Worm (Caenorhabditis elegans) whole organism, L1 larva: ENCODE data around the gene srh-265.

ENCODE experiments used
- F16B12.6 ChIP-seq: fragments of 150-350 bp; optimal IDR thresholded peaks from 2 replicates; lab custom pipeline; 2014; ENCODE audit warnings: missing biosample characterization, missing genetic modification characterization
- Y116A8C.19 ChIP-seq: sonication (generic microtip); optimal IDR thresholded peaks from 2 replicates; lab custom pipeline; 2016; ENCODE audit warnings: missing compliant biosample characterization, missing genetic modification characterization, borderline replicate concordance
- alr-1 ChIP-seq: fragments of 200-800 bp; sonication (Bioruptor generic); optimal IDR thresholded peaks from 2 replicates; lab custom pipeline; 2018; ENCODE audit warnings: borderline replicate concordance, mild to moderate bottlenecking, missing genetic modification characterization, missing compliant biosample characterization
- ceh-8 ChIP-seq: fragments of 200-800 bp; sonication (Bioruptor generic); optimal IDR thresholded peaks from 2 replicates; lab custom pipeline; 2018; ENCODE audit warnings: mild to moderate bottlenecking, missing genetic modification characterization, moderate library complexity, missing compliant biosample characterization
- ceh-82 ChIP-seq, 3 experiments: fragments of 150-350 bp in 1 of 3; sonication (generic microtip) in 2 of 3; optimal IDR thresholded peaks; 2 replicates each; lab custom pipeline; 2014 to 2017; ENCODE audit warnings: missing biosample characterization in 3 of 3, missing genetic modification characterization in 3 of 3
- ceh-88 ChIP-seq: fragments of 200-800 bp; sonication (Bioruptor generic); IDR thresholded peaks from 2 replicates; pipeline ENCODE4 v1.3.6; 2022; ENCODE audit warnings: missing genetic modification characterization, missing compliant biosample characterization
- ceh-90 ChIP-seq: sonication (generic microtip); optimal IDR thresholded peaks from 2 replicates; lab custom pipeline; 2016; ENCODE audit warnings: missing genetic modification characterization, missing compliant biosample characterization
- ces-1 ChIP-seq: fragments of 150-350 bp; optimal IDR thresholded peaks from 2 replicates; lab custom pipeline; 2014; ENCODE audit warnings: missing biosample characterization, missing genetic modification reagents, missing genetic modification characterization
- dsc-1 ChIP-seq: sonication (generic microtip); optimal IDR thresholded peaks from 2 replicates; lab custom pipeline; 2016; ENCODE audit warnings: mild to moderate bottlenecking, missing genetic modification characterization, missing compliant biosample characterization
- efl-1 ChIP-seq, 4 experiments: fragments of 150-350 bp; optimal IDR thresholded peaks in 3 of 4; peaks in 1 of 4; 1 replicate in 1 of 4; 2 replicates in 3 of 4; lab custom pipeline; 2014; ENCODE audit warnings: missing biosample characterization in 2 of 4, missing genetic modification characterization in 2 of 4, missing genetic modification reagents in 2 of 4
- egl-13 ChIP-seq: sonication (generic microtip); optimal IDR thresholded peaks from 2 replicates; lab custom pipeline; 2016; ENCODE audit warnings: missing genotype, missing genetic modification reagents, missing genetic modification characterization, missing compliant biosample characterization
- elt-2 ChIP-seq: sonication (generic microtip); optimal IDR thresholded peaks from 2 replicates; lab custom pipeline; 2016; ENCODE audit warnings: missing genetic modification characterization, mild to moderate bottlenecking, inconsistent platforms, missing compliant biosample characterization, missing genetic modification reagents
- elt-3 ChIP-seq, 6 experiments: fragments of 150-350 bp in 1 of 6; sonication (generic microtip); optimal IDR thresholded peaks; 2 replicates each; lab custom pipeline; 2017 to 2018; ENCODE audit warnings: missing biosample characterization in 6 of 6, missing genetic modification characterization in 6 of 6, inconsistent platforms in 1 of 6
- ets-5 ChIP-seq: fragments of 200-800 bp; sonication (Bioruptor generic); IDR thresholded peaks from 2 replicates; pipeline ENCODE4 v1.3.6; 2022; ENCODE audit warnings: missing genetic modification characterization, missing compliant biosample characterization
- fkh-10 ChIP-seq: sonication (generic microtip); optimal IDR thresholded peaks from 2 replicates; lab custom pipeline; 2017; ENCODE audit warnings: missing biosample characterization, missing genetic modification reagents, missing genetic modification characterization
- fkh-8 ChIP-seq: sonication (generic microtip); optimal IDR thresholded peaks from 2 replicates; lab custom pipeline; 2016; ENCODE audit warnings: mild to moderate bottlenecking, missing genetic modification characterization, missing compliant biosample characterization
- fos-1 ChIP-seq: fragments of 150-350 bp; optimal IDR thresholded peaks from 2 replicates; lab custom pipeline; 2014; ENCODE audit warnings: missing biosample characterization, missing genetic modification characterization
- grh-1 ChIP-seq: fragments of 200-800 bp; sonication (Bioruptor generic); IDR thresholded peaks from 2 replicates; pipeline ENCODE4 v1.3.6; 2022; ENCODE audit warnings: missing genetic modification reagents, missing genetic modification characterization, missing compliant biosample characterization
- hlh-17 ChIP-seq: fragments of 200-800 bp; sonication (Bioruptor generic); optimal IDR thresholded peaks from 2 replicates; lab custom pipeline; 2018; ENCODE audit warnings: missing genetic modification characterization, mild to moderate bottlenecking, missing compliant biosample characterization, moderate library complexity, borderline replicate concordance
- hlh-4 ChIP-seq: sonication (generic microtip); optimal IDR thresholded peaks from 2 replicates; lab custom pipeline; 2016; ENCODE audit warnings: mild to moderate bottlenecking, missing genetic modification characterization, missing compliant biosample characterization
- irx-1 ChIP-seq: sonication (generic microtip); optimal IDR thresholded peaks from 2 replicates; lab custom pipeline; 2016; ENCODE audit warnings: missing genetic modification characterization, missing compliant biosample characterization
- isw-1 ChIP-seq: fragments of 200-800 bp; sonication (Bioruptor generic); IDR thresholded peaks from 2 replicates; pipeline ENCODE4 v1.3.6; 2022; ENCODE audit warnings: missing genetic modification characterization, missing compliant biosample characterization
- jun-1 ChIP-seq: fragments of 150-350 bp; optimal IDR thresholded peaks from 2 replicates; lab custom pipeline; 2014; ENCODE audit warnings: missing biosample characterization, missing genetic modification reagents, missing genetic modification characterization
- lin-14 ChIP-seq: fragments of 200-800 bp; sonication (Bioruptor generic); optimal IDR thresholded peaks from 2 replicates; lab custom pipeline; 2018; ENCODE audit warnings: mild to moderate bottlenecking, missing genetic modification characterization, moderate library complexity, missing compliant biosample characterization
- lin-39 ChIP-seq: fragments of 150-350 bp; optimal IDR thresholded peaks from 2 replicates; lab custom pipeline; 2014; ENCODE audit warnings: missing biosample characterization, missing genetic modification reagents, missing genetic modification characterization
- lsy-2 ChIP-seq, 2 experiments: fragments of 150-350 bp; optimal IDR thresholded peaks; 2 replicates each; lab custom pipeline; 2014; ENCODE audit warnings: missing biosample characterization in 2 of 2, missing genetic modification characterization in 2 of 2
- mab-9 ChIP-seq: fragments of 200-800 bp; sonication (Bioruptor generic); IDR thresholded peaks from 2 replicates; pipeline ENCODE4 v1.3.6; 2022; ENCODE audit warnings: missing genetic modification reagents, missing genetic modification characterization, missing compliant biosample characterization
- mef-2 ChIP-seq: fragments of 150-350 bp; optimal IDR thresholded peaks from 2 replicates; lab custom pipeline; 2014; ENCODE audit warnings: missing biosample characterization, missing genetic modification characterization
- mep-1 ChIP-seq: fragments of 150-350 bp; optimal IDR thresholded peaks from 2 replicates; lab custom pipeline; 2014; ENCODE audit warnings: missing biosample characterization, missing genetic modification characterization
- nhr-12 ChIP-seq: sonication (generic microtip); optimal IDR thresholded peaks from 2 replicates; lab custom pipeline; 2017; ENCODE audit warnings: missing biosample characterization, missing genetic modification characterization
- nhr-19 ChIP-seq: fragments of 200-800 bp; sonication (Bioruptor generic); conservative IDR thresholded peaks from 2 replicates; pipeline ENCODE4 v1.3.6; 2022; ENCODE audit warnings: missing genetic modification characterization, missing compliant biosample characterization
- nhr-237 ChIP-seq: fragments of 150-350 bp; optimal IDR thresholded peaks from 2 replicates; lab custom pipeline; 2014; ENCODE audit warnings: missing biosample characterization, missing genetic modification characterization
- nhr-71 ChIP-seq: sonication (generic microtip); optimal IDR thresholded peaks from 2 replicates; lab custom pipeline; 2016; ENCODE audit warnings: mild to moderate bottlenecking, missing genetic modification characterization, moderate library complexity, missing compliant biosample characterization
- nhr-76 ChIP-seq: sonication (generic microtip); optimal IDR thresholded peaks from 2 replicates; lab custom pipeline; 2017; ENCODE audit warnings: missing biosample characterization, missing genetic modification characterization
- nhr-77 ChIP-seq: fragments of 150-350 bp; optimal IDR thresholded peaks from 2 replicates; lab custom pipeline; 2014; ENCODE audit warnings: missing biosample characterization, missing genetic modification characterization
- nhr-90 ChIP-seq: sonication (generic microtip); optimal IDR thresholded peaks from 2 replicates; lab custom pipeline; 2016; ENCODE audit warnings: mild to moderate bottlenecking, missing genetic modification characterization, missing compliant biosample characterization; ENCODE audit not compliant: poor library complexity
- rnt-1 ChIP-seq: sonication (generic microtip); optimal IDR thresholded peaks from 2 replicates; lab custom pipeline; 2016; ENCODE audit warnings: mild to moderate bottlenecking, missing genetic modification characterization, moderate library complexity, missing compliant biosample characterization
- skn-1 ChIP-seq: fragments of 150-350 bp; optimal IDR thresholded peaks from 2 replicates; lab custom pipeline; 2014; ENCODE audit warnings: missing biosample characterization, missing genetic modification characterization
- snu-23 ChIP-seq: sonication (generic microtip); optimal IDR thresholded peaks from 2 replicates; lab custom pipeline; 2016; ENCODE audit warnings: missing genetic modification characterization, missing compliant biosample characterization
- sptf-1 ChIP-seq: fragments of 150-350 bp; optimal IDR thresholded peaks from 2 replicates; lab custom pipeline; 2014; ENCODE audit warnings: missing biosample characterization, missing genetic modification characterization
- swsn-7 ChIP-seq: sonication (generic microtip); optimal IDR thresholded peaks from 2 replicates; lab custom pipeline; 2016; ENCODE audit warnings: missing genetic modification characterization, missing compliant biosample characterization
- tlp-1 ChIP-seq: fragments of 150-350 bp; optimal IDR thresholded peaks from 2 replicates; lab custom pipeline; 2014; ENCODE audit warnings: missing biosample characterization, missing genetic modification characterization
- unc-130 ChIP-seq: fragments of 150-350 bp; optimal IDR thresholded peaks from 2 replicates; lab custom pipeline; 2017; ENCODE audit warnings: missing biosample characterization, missing genetic modification characterization, inconsistent platforms
- unc-30 ChIP-seq: sonication (generic microtip); optimal IDR thresholded peaks from 2 replicates; lab custom pipeline; 2017; ENCODE audit warnings: missing biosample characterization, missing genetic modification characterization
- unc-86 ChIP-seq: sonication (generic microtip); optimal IDR thresholded peaks from 2 replicates; lab custom pipeline; 2016; ENCODE audit warnings: missing genetic modification characterization, missing compliant biosample characterization
- unc-98 ChIP-seq: fragments of 200-800 bp; sonication (Bioruptor generic); IDR thresholded peaks from 2 replicates; pipeline ENCODE4 v1.3.6; 2022; ENCODE audit warnings: missing genetic modification characterization, missing compliant biosample characterization
- xbp-1 ChIP-seq: sonication (generic microtip); optimal IDR thresholded peaks from 2 replicates; lab custom pipeline; 2016; ENCODE audit warnings: missing genetic modification characterization, missing compliant biosample characterization
- zag-1 ChIP-seq: fragments of 150-350 bp; optimal IDR thresholded peaks from 2 replicates; lab custom pipeline; 2014; ENCODE audit warnings: missing biosample characterization, missing genetic modification characterization
- zip-4 ChIP-seq: fragments of 200-800 bp; sonication (Bioruptor generic); optimal IDR thresholded peaks from 2 replicates; lab custom pipeline; 2018; ENCODE audit warnings: mild to moderate bottlenecking, missing genetic modification characterization, moderate library complexity, missing compliant biosample characterization
- ztf-11 ChIP-seq, 2 experiments: sonication (generic microtip); optimal IDR thresholded peaks; 2 replicates each; lab custom pipeline; 2016 to 2017; ENCODE audit warnings: missing genetic modification characterization in 2 of 2, missing biosample characterization in 1 of 2, missing compliant biosample characterization in 1 of 2
- ztf-4 ChIP-seq: fragments of 150-350 bp; optimal IDR thresholded peaks from 2 replicates; lab custom pipeline; 2014; ENCODE audit warnings: missing biosample characterization, missing genetic modification characterization

srh-265 gene

DNA sequence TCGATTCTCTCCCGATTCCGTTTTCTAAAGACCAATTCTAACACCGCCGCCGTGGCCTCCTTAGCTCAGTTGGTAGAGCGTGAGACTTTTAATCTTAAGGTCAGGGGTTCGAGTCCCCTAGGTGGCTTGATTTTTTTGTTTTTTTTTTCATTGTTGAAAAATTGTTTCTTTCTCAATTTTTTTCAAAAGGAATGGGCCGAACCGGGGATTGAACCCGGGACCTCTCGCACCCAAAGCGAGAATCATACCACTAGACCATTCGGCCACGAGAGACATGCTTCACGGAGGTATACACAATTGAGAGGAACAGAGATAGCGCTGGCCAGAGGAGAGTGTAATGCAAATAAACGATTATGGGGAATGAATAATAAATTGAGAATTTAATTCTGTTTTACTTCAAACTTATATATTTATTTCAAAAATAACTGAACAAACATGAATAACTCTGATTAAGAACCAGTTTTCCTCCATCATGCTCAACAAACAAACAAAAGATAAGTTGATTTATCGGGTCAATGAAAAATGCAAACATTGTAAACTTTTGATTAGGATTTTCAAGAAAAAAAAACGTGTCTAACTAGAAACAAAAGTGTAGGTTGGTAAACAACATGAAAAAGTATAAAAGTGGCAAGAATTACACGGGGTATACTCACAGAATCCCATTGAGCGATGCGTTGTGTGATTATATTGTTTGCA is 49.1 kb downstream of the srh-265 start, which contains the start of gene pqn-71 (continued):
- peak; percentile 89 for TF ChIP-seq nhr-71 (tag; lab: Kevin White, UChicago)
- TF ChIP-seq zag-1 (tag; lab: Kevin White, UChicago) = no peak
- no peak for TF ChIP-seq hlh-17 (GFP tag; lab: Kevin White, UChicago)
- no peak for TF ChIP-seq ces-1 (GFP tag; lab: Kevin White, UChicago)
- TF ChIP-seq mep-1 (tag; lab: Kevin White, UChicago) = peak; percentile 88
- peak; percentile 56 for TF ChIP-seq rnt-1 (tag; lab: Kevin White, UChicago)
- TF ChIP-seq lsy-2 (tag; optimal IDR thresholded peaks at IDR 0.05; lab: Kevin White, UChicago) = no peak
- peak; percentile 72 for TF ChIP-seq egl-13
- 0 out of 2 replicates have a peak, but pooled peaks have one; percentile 43 for TF ChIP-seq ceh-88 (GFP tag; lab: Robert Waterston, UW)
- 0 out of 2 replicates have a peak, but pooled peaks have one; percentile 8 for TF ChIP-seq mab-9 (GFP tag; lab: Robert Waterston, UW)
- no peak for TF ChIP-seq alr-1
- TF ChIP-seq nhr-90 (tag; lab: Kevin White, UChicago) = peak; percentile 94
- TF ChIP-seq ceh-90 (tag; lab: Kevin White, UChicago) = peak; percentile 25
- TF ChIP-seq F16B12.6 = no peak
- TF ChIP-seq fkh-10 = no peak
- TF ChIP-seq lin-14 (GFP tag; lab: Kevin White, UChicago) = peak; percentile 77
- TF ChIP-seq ztf-11 (tag; optimal IDR thresholded peaks at IDR 0.05; lab: Kevin White, UChicago) = peak in 1 of 2 experiments; percentile 38
- peak; percentile 65 for TF ChIP-seq xbp-1 (tag; lab: Kevin White, UChicago)
- no peak for TF ChIP-seq ceh-8 (GFP tag; lab: Kevin White, UChicago)
- peak; percentile 78 for TF ChIP-seq swsn-7 (tag; lab: Kevin White, UChicago)
- no peak for TF ChIP-seq ztf-4 (tag; lab: Kevin White, UChicago)
- TF ChIP-seq ets-5 = no peak
- TF ChIP-seq ceh-82 (tag; optimal IDR thresholded peaks at IDR 0.05; lab: Kevin White, UChicago) = peak; percentile 41 to 65 (median 50)
- TF ChIP-seq nhr-77 (tag; lab: Kevin White, UChicago) = peak; percentile 86
- peak; percentile 74 for TF ChIP-seq fkh-8 (tag; lab: Kevin White, UChicago)
- TF ChIP-seq unc-130 (tag; lab: Kevin White, UChicago) = no peak
- TF ChIP-seq unc-30 (tag; lab: Kevin White, UChicago) = no peak
- TF ChIP-seq hlh-4 (tag; lab: Kevin White, UChicago) = no peak
- peak; percentile 83 for TF ChIP-seq jun-1 (tag; lab: Kevin White, UChicago)
- TF ChIP-seq mef-2 (tag; lab: Kevin White, UChicago) = no peak
- no peak for TF ChIP-seq sptf-1 (tag; lab: Kevin White, UChicago)
- TF ChIP-seq skn-1 (tag; lab: Kevin White, UChicago) = peak; percentile 49
- TF ChIP-seq unc-98 (GFP tag; lab: Robert Waterston, UW) = 0 out of 2 replicates have a peak, but pooled peaks have one; percentile 25
- peak; percentile 83 for TF ChIP-seq elt-2 (tag; lab: Kevin White, UChicago)
- TF ChIP-seq nhr-237 = no peak
- peak; percentile 90 for TF ChIP-seq snu-23 (GFP tag; lab: Kevin White, UChicago)
- TF ChIP-seq zip-4 (GFP tag; lab: Kevin White, UChicago) = peak; percentile 33
- peak; percentile 42 for TF ChIP-seq unc-86 (tag; lab: Kevin White, UChicago)
- peak; percentile 74 for TF ChIP-seq irx-1
- peak; percentile 80 for TF ChIP-seq nhr-19
- TF ChIP-seq lin-39 (tag; lab: Kevin White, UChicago) = no peak
- TF ChIP-seq grh-1 (GFP tag; lab: Robert Waterston, UW) = peak; percentile 34; the same call in 1 of the 2 replicates
- no peak for TF ChIP-seq nhr-76 (tag; lab: Kevin White, UChicago)
- peak in 2 of 6 experiments; percentile 45 to 72 for TF ChIP-seq elt-3 (tag; optimal IDR thresholded peaks at IDR 0.05; lab: Kevin White, UChicago)
- TF ChIP-seq nhr-12 (tag; lab: Kevin White, UChicago) = no peak
- TF ChIP-seq isw-1 (GFP tag; lab: Robert Waterston, UW) = peak; percentile 27
- no peak for TF ChIP-seq tlp-1 (tag; lab: Kevin White, UChicago)
- peak; percentile 47 for TF ChIP-seq fos-1 (tag; lab: Kevin White, UChicago)
- no peak for TF ChIP-seq Y116A8C.19 (tag; lab: Kevin White, UChicago)
- TF ChIP-seq dsc-1 (tag; lab: Kevin White, UChicago) = peak; percentile 79
- TF ChIP-seq efl-1 (optimal IDR thresholded peaks at IDR 0.05; lab: Kevin White, UChicago) = peak; percentile 42 to 68
- TF ChIP-seq efl-1 (GFP tag; optimal IDR thresholded peaks at IDR 0.05 in 1 of 2; lab: Kevin White, UChicago) = peak; percentile 42 to 96
